Worm (Caenorhabditis elegans): ENCODE measurements around the gene plc-3.

The plc-3 gene

DNA sequence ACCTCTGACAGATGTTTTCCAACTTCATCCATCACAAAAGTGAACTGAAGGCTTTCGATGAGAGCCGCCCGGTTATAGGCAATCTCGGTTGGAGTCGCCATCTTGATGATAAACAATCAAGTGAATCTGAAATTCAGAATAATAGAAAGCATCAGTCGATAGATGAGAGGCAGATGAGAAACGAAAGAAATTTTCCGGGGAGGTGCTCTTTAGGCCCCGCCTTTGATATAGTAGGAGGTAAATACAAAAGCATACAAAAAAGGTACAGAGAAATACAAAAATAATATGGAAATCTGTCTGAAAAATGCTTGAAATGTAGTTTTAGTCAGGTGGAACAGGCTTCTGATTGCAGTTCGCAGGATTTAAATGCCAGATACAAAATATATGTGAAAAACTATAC is 40.0 kb upstream of the plc-3 start, which contains the start of gene srd-1:
srd-1 (minus strand) TSS at position 101 of the 400 bp plus-strand sequence.
- no peak for TF ChIP-seq pha-4 (tag; optimal IDR thresholded peaks at IDR 0.05)

DNA sequence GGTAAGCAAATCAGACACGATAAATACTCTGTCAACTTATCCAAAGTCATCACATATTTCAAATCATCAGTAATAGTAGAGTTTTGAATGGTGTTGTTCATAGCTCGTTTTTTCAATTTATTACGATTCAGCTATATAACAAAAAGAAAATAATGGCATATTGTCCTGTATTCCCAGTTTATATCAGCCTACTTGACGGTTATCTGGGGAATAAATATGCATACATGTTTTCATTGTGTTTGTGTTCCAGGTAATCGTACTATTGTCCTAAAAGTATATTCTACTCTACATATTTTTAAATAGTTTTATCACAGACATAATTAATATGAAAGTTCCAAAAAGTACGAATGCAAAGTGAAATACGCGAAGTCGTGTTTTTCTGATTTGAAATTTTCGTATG is 34.9 kb upstream of the plc-3 start, which contains the start of gene srd-2:
srd-2 (minus strand) TSS at position 101 of the 400 bp plus-strand sequence.
- no peak for TF ChIP-seq ceh-91 (GFP tag; IDR thresholded peaks at IDR 0.05)

DNA sequence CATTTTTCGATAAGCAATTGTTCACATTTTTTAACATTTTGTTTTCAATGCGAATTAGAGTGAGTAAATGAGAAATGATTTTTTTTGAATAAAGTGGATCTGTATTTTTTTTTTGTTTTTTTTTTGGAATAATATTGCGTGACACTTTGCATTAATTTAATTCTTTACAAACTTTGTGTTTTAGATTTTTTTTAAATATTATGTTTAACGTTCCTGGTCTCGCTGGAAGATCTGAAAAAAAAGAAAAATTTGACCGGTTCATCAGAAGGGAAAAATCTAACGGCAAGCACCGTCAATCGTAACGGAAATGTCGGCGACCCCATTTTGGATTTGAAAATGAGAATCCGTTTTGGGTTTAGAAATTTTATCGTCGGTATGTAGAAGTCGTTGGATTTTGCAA is 33.3 kb upstream of the plc-3 start, which contains the start of gene cdc-25.4:
cdc-25.4 (minus strand) TSS at position 101 of the 400 bp plus-strand sequence.
- TF ChIP-seq nfya-1 (tag; optimal IDR thresholded peaks at IDR 0.05; ENCODE audit: borderline replicate concordance, insufficient read depth), result no peak
- no peak for TF ChIP-seq unc-130 (GFP tag; optimal IDR thresholded peaks at IDR 0.05)
- TF ChIP-seq akir-1 (GFP tag; optimal IDR thresholded peaks at IDR 0.05), result no peak
- no peak for TF ChIP-seq F23B12.7 (tag; optimal IDR thresholded peaks at IDR 0.05; ENCODE audit: insufficient read depth)
- TF ChIP-seq hlh-12 (tag; optimal IDR thresholded peaks at IDR 0.05), result no peak
- no peak for TF ChIP-seq aptf-2 (GFP tag; conservative IDR thresholded peaks at IDR 0.05)
- TF ChIP-seq lsl-1 (GFP tag; optimal IDR thresholded peaks at IDR 0.05), result no peak
- TF ChIP-seq aptf-3 (GFP tag; IDR thresholded peaks at IDR 0.05), result no peak
- TF ChIP-seq cebp-1 (GFP tag; IDR thresholded peaks at IDR 0.05), result no peak
- TF ChIP-seq cebp-1 (tag; optimal IDR thresholded peaks at IDR 0.05), result no peak
- TF ChIP-seq Y79H2A.3 (GFP tag; conservative IDR thresholded peaks at IDR 0.05), result no peak
- TF ChIP-seq tbp1 (GFP tag; optimal IDR thresholded peaks at IDR 0.05), result no peak
- TF ChIP-seq B0336.3 (GFP tag; IDR thresholded peaks at IDR 0.05), result no peak
- no peak for TF ChIP-seq rcor-1 (GFP tag; IDR thresholded peaks at IDR 0.05)
- no peak for TF ChIP-seq ceh-58 (GFP tag; IDR thresholded peaks at IDR 0.05)
- no peak for TF ChIP-seq snpc-1.1 (tag; optimal IDR thresholded peaks at IDR 0.05; ENCODE audit: insufficient read depth)
- no peak for TF ChIP-seq ets-4 (GFP tag; optimal IDR thresholded peaks at IDR 0.05)
- no peak for TF ChIP-seq egl-18 (GFP tag; IDR thresholded peaks at IDR 0.05)
- TF ChIP-seq pha-4 (tag; optimal IDR thresholded peaks at IDR 0.05), result no peak

DNA sequence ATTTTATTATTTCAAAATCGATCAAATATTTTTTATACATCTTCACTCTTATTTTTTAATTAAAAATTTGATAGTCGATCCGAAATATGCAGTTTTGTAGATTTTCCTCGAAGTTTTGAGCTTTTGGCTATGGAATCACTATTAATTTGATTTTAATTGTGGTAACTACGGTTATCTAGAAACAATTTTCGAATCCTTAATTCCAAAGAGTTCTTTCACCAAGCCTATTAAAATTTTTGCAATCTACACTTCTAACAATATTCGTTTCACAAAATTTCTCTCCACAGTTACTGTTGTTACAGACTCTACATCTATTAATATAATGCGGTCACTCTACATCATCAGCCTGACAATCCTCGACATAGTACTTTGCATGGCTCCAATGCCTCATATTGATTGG is 30.5 kb upstream of the plc-3 start, which contains the start of gene R05H5.7:
R05H5.7 (plus strand) TSS at position 301 of the 400 bp plus-strand sequence.
- no peak for TF ChIP-seq C06A6.2 (GFP tag; conservative IDR thresholded peaks at IDR 0.05)
- TF ChIP-seq madf-6 (GFP tag; IDR thresholded peaks at IDR 0.05), result no peak
- no peak for TF ChIP-seq egrh-3 (GFP tag; IDR thresholded peaks at IDR 0.05)

- TF ChIP-seq hmg-1.2 (GFP tag; IDR thresholded peaks at IDR 0.05) (no peak), ceh-40 (GFP tag; IDR thresholded peaks at IDR 0.05) (no peak), B0336.3 (GFP tag; IDR thresholded peaks at IDR 0.05) (no peak), attf-5 (GFP tag; optimal IDR thresholded peaks at IDR 0.05) (no peak), F22D6.2 (tag; optimal IDR thresholded peaks at IDR 0.05) (no peak), F57C9.4 (tag; optimal IDR thresholded peaks at IDR 0.05) (no peak), repo-1 (tag; optimal IDR thresholded peaks at IDR 0.05) (no peak), nhr-179 (tag; optimal IDR thresholded peaks at IDR 0.05) (no peak), rpc-1 (optimal IDR thresholded peaks at IDR 0.05) (no peak), rpc-1 (tag; optimal IDR thresholded peaks at IDR 0.05) (no peak), ceh-79 (tag; optimal IDR thresholded peaks at IDR 0.05) (no peak)
These were observed 28.1 kb upstream of the plc-3 start, which contains the start of gene srb-6 for ce11 chrII:10194605-10195004. Gene srb-6, plus strand, starts transcription at chrII:10194905.
